Worm (Caenorhabditis elegans) whole organism, L4/young adult: ENCODE data around the gene Y54G2A.41.

Experiments used
- W03F9.2 ChIP-seq: fragments of 150-350 bp; optimal IDR thresholded peaks from 2 replicates; lab custom pipeline; 2014; ENCODE audit warnings: missing biosample characterization, missing genetic modification characterization
- him-1 ChIP-seq: sonication (generic microtip); optimal IDR thresholded peaks from 2 replicates; lab custom pipeline; 2016; ENCODE audit warnings: missing genotype, missing genetic modification reagents, missing genetic modification characterization, missing compliant biosample characterization

DNA sequence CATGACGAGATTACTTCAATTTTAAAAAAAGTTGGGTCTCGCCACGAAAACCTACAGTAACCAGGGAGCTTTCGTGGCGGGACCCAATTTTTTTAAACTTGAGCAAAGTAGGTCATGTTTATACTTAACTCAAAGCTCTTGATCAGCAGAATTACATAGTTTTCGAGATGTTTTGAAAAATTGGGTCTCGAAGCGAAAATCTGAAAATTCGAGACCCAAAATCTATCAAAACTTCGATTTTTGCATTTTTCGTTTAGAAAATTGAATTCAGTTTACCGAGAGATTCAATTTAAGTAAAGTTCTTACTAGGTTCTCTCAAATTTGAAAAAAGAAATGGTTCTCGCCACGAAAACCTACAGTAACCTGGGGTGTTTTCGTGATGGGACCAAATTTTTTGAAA is 18.4 kb downstream of the Y54G2A.41 start:
- TF ChIP-seq him-1 (tag; lab: Kevin White, UChicago): no peak
- no peak for TF ChIP-seq W03F9.2 (tag; lab: Kevin White, UChicago)
